Fruit fly (Drosophila melanogaster) whole organism, prepupa: ENCODE data around the gene CG16903.

Source experiments
- CG10631 ChIP-seq: fragments of 200-800 bp; sonication (Bioruptor generic); optimal IDR thresholded peaks from 2 replicates; lab custom pipeline; 2016; ENCODE audit warnings: missing biosample characterization, missing genetic modification characterization
- CG10669 ChIP-seq: fragments of 200-800 bp; sonication (Bioruptor generic); optimal IDR thresholded peaks from 3 replicates; lab custom pipeline; 2018; ENCODE audit warnings: missing biosample characterization, mild to moderate bottlenecking, missing genetic modification characterization, moderate library complexity
- CG11294 ChIP-seq: fragments of 200-800 bp; sonication (Bioruptor generic); IDR thresholded peaks from 2 replicates; pipeline ENCODE4 v1.3.6; 2022; ENCODE audit warnings: missing biosample characterization, missing genetic modification characterization
- CG11762 ChIP-seq: fragments of 200-800 bp; sonication (Bioruptor generic); optimal IDR thresholded peaks from 3 replicates; lab custom pipeline; 2016; ENCODE audit warnings: missing biosample characterization, missing genetic modification characterization; ENCODE audit not compliant: insufficient read depth
- CG11902 ChIP-seq: fragments of 200-800 bp; sonication (Bioruptor generic); optimal IDR thresholded peaks from 3 replicates; lab custom pipeline; 2016; ENCODE audit warnings: missing biosample characterization, missing genetic modification characterization
- CG15336 ChIP-seq: fragments of 200-800 bp; sonication (Bioruptor generic); IDR thresholded peaks from 2 replicates; pipeline ENCODE4 v1.3.6; 2022; ENCODE audit warnings: missing biosample characterization, missing genetic modification characterization
- CG1621 ChIP-seq: fragments of 200-800 bp; sonication (Bioruptor generic); optimal IDR thresholded peaks from 3 replicates; lab custom pipeline; 2018; ENCODE audit warnings: missing biosample characterization, mild to moderate bottlenecking, missing genetic modification characterization
- CG16779 ChIP-seq: fragments of 200-800 bp; sonication (Bioruptor generic); optimal IDR thresholded peaks from 3 replicates; lab custom pipeline; 2017; ENCODE audit warnings: missing biosample characterization, mild to moderate bottlenecking, missing genetic modification characterization
- CG3032 ChIP-seq: fragments of 200-800 bp; optimal IDR thresholded peaks from 2 replicates; lab custom pipeline; 2019; ENCODE audit warnings: missing biosample characterization, mild to moderate bottlenecking, missing genetic modification characterization, moderate library complexity
- CG31627 ChIP-seq: fragments of 200-800 bp; sonication (Bioruptor generic); optimal IDR thresholded peaks from 3 replicates; lab custom pipeline; 2016; ENCODE audit warnings: missing biosample characterization, missing genetic modification characterization
- CG34406 ChIP-seq: fragments of 200-800 bp; sonication (Bioruptor generic); optimal IDR thresholded peaks from 3 replicates; lab custom pipeline; 2016; ENCODE audit warnings: missing biosample characterization, missing genetic modification characterization
- CG3919 ChIP-seq: fragments of 200-800 bp; sonication (Bioruptor generic); optimal IDR thresholded peaks from 3 replicates; lab custom pipeline; 2016; ENCODE audit warnings: missing biosample characterization, missing genetic modification characterization
- CG4318 ChIP-seq: fragments of 200-800 bp; sonication (Bioruptor generic); optimal IDR thresholded peaks from 3 replicates; lab custom pipeline; 2017; ENCODE audit warnings: missing biosample characterization, mild to moderate bottlenecking, missing genetic modification characterization
- CG6163 ChIP-seq: fragments of 200-800 bp; sonication (Bioruptor generic); IDR thresholded peaks from 3 replicates; pipeline ENCODE4 v1.3.6; 2022; ENCODE audit warnings: missing biosample characterization, missing genetic modification characterization
- CG6276 ChIP-seq: fragments of 200-800 bp; sonication (Bioruptor generic); optimal IDR thresholded peaks from 2 replicates; lab custom pipeline; 2017; ENCODE audit warnings: missing biosample characterization, mild to moderate bottlenecking, missing genetic modification characterization
- CG6792 ChIP-seq: fragments of 200-800 bp; sonication (Bioruptor generic); optimal IDR thresholded peaks from 3 replicates; lab custom pipeline; 2016; ENCODE audit warnings: missing biosample characterization, missing genetic modification characterization
- CG6808 ChIP-seq: fragments of 200-800 bp; sonication (Bioruptor generic); optimal IDR thresholded peaks from 3 replicates; lab custom pipeline; 2017; ENCODE audit warnings: missing biosample characterization, missing genetic modification characterization, mild to moderate bottlenecking, moderate library complexity, missing genetic modification reagents
- CG7368 ChIP-seq: fragments of 200-800 bp; sonication (Bioruptor generic); optimal IDR thresholded peaks from 3 replicates; lab custom pipeline; 2016; ENCODE audit warnings: missing biosample characterization, missing genetic modification characterization
- CG8119 ChIP-seq: fragments of 200-800 bp; sonication (Bioruptor generic); IDR thresholded peaks from 3 replicates; pipeline ENCODE4 v1.3.6; 2022; ENCODE audit warnings: missing biosample characterization, missing genetic modification characterization
- CG8319 ChIP-seq: fragments of 200-800 bp; sonication (Bioruptor generic); optimal IDR thresholded peaks from 3 replicates; lab custom pipeline; 2016; ENCODE audit warnings: missing biosample characterization, missing genetic modification characterization
- CG9139 ChIP-seq: fragments of 200-800 bp; sonication (Bioruptor generic); optimal IDR thresholded peaks from 3 replicates; lab custom pipeline; 2017; ENCODE audit warnings: missing biosample characterization, mild to moderate bottlenecking, missing genetic modification characterization
- Eip75B ChIP-seq: fragments of 200-800 bp; sonication (Bioruptor generic); optimal IDR thresholded peaks from 3 replicates; lab custom pipeline; 2016; ENCODE audit warnings: missing biosample characterization, missing genetic modification characterization
- Eip78C ChIP-seq: fragments of 200-800 bp; sonication (Bioruptor generic); peaks from one replicate; lab custom pipeline; 2016; ENCODE audit warnings: missing biosample characterization, missing genetic modification characterization
- Eip93F ChIP-seq: fragments of 200-800 bp; sonication (Bioruptor generic); optimal IDR thresholded peaks from 2 replicates; lab custom pipeline; 2016; ENCODE audit warnings: missing biosample characterization, mild to moderate bottlenecking, missing genetic modification characterization
- Ets96B ChIP-seq: fragments of 200-800 bp; optimal IDR thresholded peaks from 2 replicates; lab custom pipeline; 2019; ENCODE audit warnings: missing biosample characterization, mild to moderate bottlenecking, missing genetic modification characterization, moderate library complexity
- Gug ChIP-seq: fragments of 200-800 bp; sonication (Bioruptor generic); IDR thresholded peaks from 2 replicates; pipeline ENCODE4 v1.3.6; 2022; ENCODE audit warnings: missing biosample characterization, missing genetic modification characterization
- Hr38 ChIP-seq: sonication (Bioruptor generic); optimal IDR thresholded peaks from 2 replicates; lab custom pipeline; 2016; ENCODE audit warnings: missing biosample characterization, missing genetic modification characterization
- Hr39 ChIP-seq: fragments of 200-800 bp; sonication (Bioruptor generic); optimal IDR thresholded peaks from 2 replicates; lab custom pipeline; 2016; ENCODE audit warnings: missing biosample characterization, missing genetic modification characterization
- Hr4 ChIP-seq: fragments of 200-800 bp; sonication (Bioruptor generic); optimal IDR thresholded peaks from 3 replicates; lab custom pipeline; 2016; ENCODE audit warnings: missing biosample characterization, missing genetic modification characterization
- Lpt ChIP-seq: fragments of 200-800 bp; sonication (Bioruptor generic); optimal IDR thresholded peaks from 3 replicates; lab custom pipeline; 2016; ENCODE audit warnings: missing biosample characterization, missing genetic modification characterization
- Met ChIP-seq: fragments of 200-800 bp; sonication (Bioruptor generic); optimal IDR thresholded peaks from 3 replicates; lab custom pipeline; 2016; ENCODE audit warnings: missing biosample characterization, missing genetic modification characterization
- Smox ChIP-seq: fragments of 200-800 bp; sonication (Bioruptor generic); optimal IDR thresholded peaks from 3 replicates; lab custom pipeline; 2016; ENCODE audit warnings: missing biosample characterization, missing genetic modification characterization
- Sox102F ChIP-seq: fragments of 200-800 bp; sonication (Bioruptor generic); optimal IDR thresholded peaks from 2 replicates; lab custom pipeline; 2016; ENCODE audit warnings: missing biosample characterization, mild to moderate bottlenecking, missing genetic modification characterization
- Sox14 ChIP-seq: fragments of 200-800 bp; sonication (Bioruptor generic); optimal IDR thresholded peaks from 3 replicates; lab custom pipeline; 2016; ENCODE audit warnings: missing biosample characterization, missing genetic modification characterization
- Sox15 ChIP-seq: fragments of 200-800 bp; sonication (Bioruptor generic); optimal IDR thresholded peaks from 3 replicates; lab custom pipeline; 2016; ENCODE audit warnings: missing biosample characterization, missing genetic modification characterization
- achi ChIP-seq: fragments of 200-800 bp; sonication (Bioruptor generic); optimal IDR thresholded peaks from 3 replicates; lab custom pipeline; 2016; ENCODE audit warnings: missing biosample characterization, missing genetic modification characterization
- acj6 ChIP-seq: fragments of 200-800 bp; sonication (Bioruptor generic); optimal IDR thresholded peaks from 3 replicates; lab custom pipeline; 2016; ENCODE audit warnings: missing biosample characterization, missing genetic modification characterization
- dac ChIP-seq: fragments of 200-800 bp; sonication (Bioruptor generic); optimal IDR thresholded peaks from 2 replicates; lab custom pipeline; 2017; ENCODE audit warnings: missing biosample characterization, mild to moderate bottlenecking, missing genetic modification characterization
- dsx ChIP-seq: fragments of 200-800 bp; optimal IDR thresholded peaks from 3 replicates; lab custom pipeline; 2019; ENCODE audit warnings: missing biosample characterization, mild to moderate bottlenecking, missing genetic modification characterization, moderate library complexity; ENCODE audit not compliant: poor library complexity, severe bottlenecking
- eg ChIP-seq: fragments of 200-800 bp; sonication (Bioruptor generic); IDR thresholded peaks from 3 replicates; pipeline ENCODE4 v1.3.6; 2022; ENCODE audit warnings: missing biosample characterization, missing genetic modification characterization
- esn ChIP-seq: fragments of 200-800 bp; sonication (Bioruptor generic); optimal IDR thresholded peaks from 2 replicates; lab custom pipeline; 2016; ENCODE audit warnings: missing biosample characterization, mild to moderate bottlenecking, missing genetic modification characterization, moderate library complexity
- fd85E ChIP-seq: fragments of 200-800 bp; sonication (Bioruptor generic); optimal IDR thresholded peaks from 3 replicates; lab custom pipeline; 2016; ENCODE audit warnings: missing biosample characterization, missing genetic modification characterization
- fkh ChIP-seq: fragments of 200-800 bp; sonication (Bioruptor generic); optimal IDR thresholded peaks from 3 replicates; lab custom pipeline; 2017; ENCODE audit warnings: missing biosample characterization, mild to moderate bottlenecking, missing genetic modification characterization, moderate library complexity
- lz ChIP-seq: fragments of 200-800 bp; sonication (Bioruptor generic); optimal IDR thresholded peaks from 3 replicates; lab custom pipeline; 2016; ENCODE audit warnings: missing biosample characterization, missing genetic modification characterization
- net ChIP-seq: fragments of 200-800 bp; sonication (Bioruptor generic); optimal IDR thresholded peaks from 3 replicates; lab custom pipeline; 2016; ENCODE audit warnings: missing biosample characterization, missing genetic modification characterization
- pdm3 ChIP-seq: fragments of 200-800 bp; sonication (Bioruptor generic); optimal IDR thresholded peaks from 3 replicates; lab custom pipeline; 2016; ENCODE audit warnings: missing biosample characterization, missing genetic modification characterization
- salr ChIP-seq, 2 experiments: fragments of 200-800 bp; sonication (Bioruptor generic); optimal IDR thresholded peaks; 3 replicates each; lab custom pipeline; 2016 to 2018; ENCODE audit warnings: missing biosample characterization in 2 of 2, missing genetic modification characterization in 2 of 2, mild to moderate bottlenecking in 1 of 2
- spab ChIP-seq: fragments of 200-800 bp; sonication (Bioruptor generic); optimal IDR thresholded peaks from 2 replicates; lab custom pipeline; 2017; ENCODE audit warnings: missing biosample characterization, mild to moderate bottlenecking, missing genetic modification characterization, missing genetic modification reagents
- topi ChIP-seq: fragments of 200-800 bp; sonication (Bioruptor generic); optimal IDR thresholded peaks from 3 replicates; lab custom pipeline; 2016; ENCODE audit warnings: missing biosample characterization, missing genetic modification characterization
- vri ChIP-seq: fragments of 200-800 bp; sonication (Bioruptor generic); optimal IDR thresholded peaks from 3 replicates; lab custom pipeline; 2016; ENCODE audit warnings: missing biosample characterization, mild to moderate bottlenecking, missing genetic modification characterization

CG16903 gene

DNA sequence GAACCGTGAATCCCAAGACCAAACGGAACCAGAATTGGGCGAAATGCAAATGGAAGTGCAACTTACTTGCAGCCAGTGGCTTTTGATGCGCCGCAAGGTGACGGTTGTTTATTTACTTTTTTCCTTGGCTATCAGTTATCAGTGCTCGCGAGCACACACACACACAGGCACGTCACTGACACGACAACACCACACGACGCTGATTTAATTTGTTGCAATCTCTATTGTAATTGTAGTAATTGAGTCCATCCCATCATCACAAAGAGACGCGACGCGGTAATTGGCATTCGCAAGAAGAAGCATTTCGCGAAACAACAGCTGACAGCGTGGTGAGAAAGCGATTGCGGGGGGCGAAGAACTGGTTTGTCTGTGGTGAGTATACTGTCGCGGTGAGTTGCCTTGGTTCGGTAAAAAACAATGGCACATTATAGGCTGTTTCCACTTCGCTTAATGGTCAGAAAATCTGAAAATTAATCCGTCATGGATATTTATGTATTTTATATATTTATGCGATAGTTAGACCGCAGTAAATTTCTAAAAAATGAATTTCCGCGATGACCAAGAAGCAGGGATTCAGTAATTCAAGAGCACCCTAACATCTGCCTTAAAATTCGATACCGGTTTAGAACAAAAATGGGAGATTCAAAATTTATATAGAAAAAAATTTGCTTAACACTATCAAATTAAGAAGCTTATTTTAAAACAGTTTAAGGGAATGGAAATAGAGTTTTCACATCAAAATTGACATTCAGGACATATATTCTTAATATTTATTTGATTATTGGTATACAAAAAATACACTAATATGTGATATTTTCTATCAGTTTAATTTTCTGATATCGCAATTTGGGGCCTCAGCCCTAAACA is 38.0 kb downstream of the CG16903 start, which contains the start of the genes Actn and usp:
Gene Actn, minus strand, starts transcription at position 331 of the 867 bp plus-strand sequence.
Gene usp, minus strand, starts transcription at position 331 of the 867 bp plus-strand sequence.
- TF ChIP-seq Sox15 (GFP tag; lab: Kevin White, UChicago) (no peak), CG11762 (GFP tag; lab: Kevin White, UChicago) (no peak), dsx (GFP tag; lab: Kevin White, UChicago) (peak; percentile 96), CG11902 (no peak), CG1621 (tag; lab: Kevin White, UChicago) (peak; percentile 8), acj6 (GFP tag; lab: Kevin White, UChicago) (peak; percentile 12), Sox102F (peak; percentile 50), net (GFP tag; lab: Kevin White, UChicago) (peak; percentile 30), CG6276 (no peak), CG8119 (GFP tag; lab: Robert Waterston, UW) (no peak), Eip75B (GFP tag; lab: Kevin White, UChicago) (no peak), Lpt (GFP tag; lab: Kevin White, UChicago) (no peak), CG3919 (GFP tag; lab: Kevin White, UChicago) (peak; percentile 25), CG6163 (GFP tag; lab: Robert Waterston, UW) (peak; percentile 43; the same call in 1 of the 3 replicates), CG34406 (GFP tag; lab: Kevin White, UChicago) (no peak), CG9139 (GFP tag; lab: Kevin White, UChicago) (no peak), topi (peak; percentile 32), esn (GFP tag; lab: Kevin White, UChicago) (peak; percentile 43), fd85E (GFP tag; lab: Kevin White, UChicago) (peak; percentile 4), Eip78C (GFP tag; lab: Kevin White, UChicago) (peak; percentile 78), eg (GFP tag; lab: Robert Waterston, UW) (peak; percentile 49; the same call in 2 of the 3 replicates), Met (GFP tag; lab: Kevin White, UChicago) (peak; percentile 42), lz (GFP tag; lab: Kevin White, UChicago) (peak; percentile 32), spab (GFP tag; lab: Kevin White, UChicago) (no peak), CG16779 (tag; lab: Kevin White, UChicago) (peak; percentile 44), Gug (GFP tag; lab: Robert Waterston, UW) (no peak), vri (GFP tag; lab: Kevin White, UChicago) (peak; percentile 19), CG10631 (GFP tag; lab: Kevin White, UChicago) (peak; percentile 13), CG3032 (tag; lab: Kevin White, UChicago) (peak; percentile 37), CG7368 (no peak), CG31627 (GFP tag; lab: Kevin White, UChicago) (peak; percentile 40), salr (GFP tag; optimal IDR thresholded peaks at IDR 0.05; lab: Kevin White, UChicago) (no peak), pdm3 (GFP tag; lab: Kevin White, UChicago) (peak; percentile 44), Smox (GFP tag; lab: Kevin White, UChicago) (peak; percentile 45), CG8319 (GFP tag; lab: Kevin White, UChicago) (no peak), CG11294 (GFP tag; lab: Robert Waterston, UW) (no peak), dac (GFP tag; lab: Kevin White, UChicago) (no peak), CG10669 (GFP tag; lab: Kevin White, UChicago) (no peak), Sox14 (peak; percentile 64), CG15336 (GFP tag; lab: Robert Waterston, UW) (peak; percentile 54), CG6792 (GFP tag; lab: Kevin White, UChicago) (peak; percentile 21), Hr38 (GFP tag; lab: Kevin White, UChicago) (no peak), Ets96B (tag; lab: Kevin White, UChicago) (peak; percentile 6), Hr39 (GFP tag; lab: Kevin White, UChicago) (peak; percentile 8), fkh (peak; percentile 11), CG4318 (GFP tag; lab: Kevin White, UChicago) (peak; percentile 26), Eip93F (GFP tag; lab: Kevin White, UChicago) (no peak), achi (GFP tag; lab: Kevin White, UChicago) (no peak), Hr4 (peak; percentile 46), CG6808 (GFP tag; lab: Kevin White, UChicago) (no peak)
